Fruit fly (Drosophila melanogaster) whole organism, embryonic: ENCODE data around the gene Tmc.

Source experiments
- ATbp ChIP-seq: fragments of 200-800 bp; sonication (Bioruptor generic); optimal IDR thresholded peaks from 2 replicates; lab custom pipeline; 2017; ENCODE audit warnings: missing biosample characterization, mild to moderate bottlenecking, missing genetic modification characterization, missing genetic modification reagents
- CG10209 ChIP-seq: fragments of 200-800 bp; sonication (Bioruptor generic); optimal IDR thresholded peaks from 3 replicates; lab custom pipeline; 2017; ENCODE audit warnings: missing biosample characterization, mild to moderate bottlenecking, missing genetic modification characterization, missing genetic modification reagents
- CG10274 ChIP-seq: fragments of 200-800 bp; sonication (Bioruptor generic); optimal IDR thresholded peaks from 3 replicates; lab custom pipeline; 2017; ENCODE audit warnings: missing biosample characterization, mild to moderate bottlenecking, missing genetic modification characterization
- CG10366 ChIP-seq: fragments of 200-800 bp; sonication (Bioruptor generic); IDR thresholded peaks from 2 replicates; pipeline ENCODE4 v1.3.6; 2022; ENCODE audit warnings: missing biosample characterization, missing genetic modification characterization
- CG1832 ChIP-seq: fragments of 200-800 bp; sonication (Bioruptor generic); optimal IDR thresholded peaks from 2 replicates; lab custom pipeline; 2017; ENCODE audit warnings: missing biosample characterization, mild to moderate bottlenecking, missing genetic modification characterization, inconsistent platforms
- CG18619 ChIP-seq: fragments of 200-800 bp; sonication (Bioruptor generic); optimal IDR thresholded peaks from 3 replicates; lab custom pipeline; 2017; ENCODE audit warnings: missing biosample characterization, mild to moderate bottlenecking, missing genetic modification characterization
- CG31441 ChIP-seq: fragments of 200-800 bp; sonication (Bioruptor generic); IDR thresholded peaks from 2 replicates; pipeline ENCODE4 v1.3.6; 2022; ENCODE audit warnings: missing biosample characterization, missing genetic modification characterization
- CG4730 ChIP-seq: fragments of 200-800 bp; sonication (Bioruptor generic); IDR thresholded peaks from 2 replicates; pipeline ENCODE4 v1.3.6; 2022; ENCODE audit warnings: missing biosample characterization, missing genetic modification characterization
- CG5953 ChIP-seq: fragments of 200-800 bp; sonication (Bioruptor generic); IDR thresholded peaks from 2 replicates; pipeline ENCODE4 v1.3.6; 2022; ENCODE audit warnings: missing biosample characterization, missing genetic modification characterization
- CG6683 ChIP-seq: fragments of 200-800 bp; sonication (Bioruptor generic); optimal IDR thresholded peaks from 2 replicates; lab custom pipeline; 2017; ENCODE audit warnings: missing biosample characterization, mild to moderate bottlenecking, missing genetic modification characterization, missing genetic modification reagents
- CG6791 ChIP-seq: fragments of 200-800 bp; sonication (Bioruptor generic); IDR thresholded peaks from 3 replicates; pipeline ENCODE4 v1.3.6; 2022; ENCODE audit warnings: missing biosample characterization, missing genetic modification characterization; ENCODE audit not compliant: partially characterized antibody
- CG7963 ChIP-seq: fragments of 200-800 bp; sonication (Bioruptor generic); IDR thresholded peaks from 3 replicates; pipeline ENCODE4 v1.3.6; 2022; ENCODE audit warnings: missing biosample characterization, missing genetic modification characterization; ENCODE audit not compliant: partially characterized antibody
- CG9876 ChIP-seq: fragments of 200-800 bp; sonication (Bioruptor generic); optimal IDR thresholded peaks from 2 replicates; lab custom pipeline; 2016; ENCODE audit warnings: missing biosample characterization, missing genetic modification characterization
- Dfd ChIP-seq, 2 experiments: fragments of >200 bp; optimal IDR thresholded peaks; 2 replicates each; lab custom pipeline; 2017; ENCODE audit warnings: missing biosample characterization in 2 of 2, missing genetic modification characterization in 2 of 2
- ERR ChIP-seq: fragments of 200-800 bp; sonication (Bioruptor generic); optimal IDR thresholded peaks from 2 replicates; lab custom pipeline; 2016; ENCODE audit warnings: missing biosample characterization, missing genetic modification characterization
- Gsc ChIP-seq: fragments of 200-800 bp; sonication (Bioruptor generic); IDR thresholded peaks from 2 replicates; pipeline ENCODE4 v1.3.6; 2022; ENCODE audit warnings: missing biosample characterization, missing genetic modification characterization
- H15 ChIP-seq: fragments of 200-800 bp; sonication (Bioruptor generic); IDR thresholded peaks from 3 replicates; pipeline ENCODE4 v1.3.6; 2022; ENCODE audit warnings: missing biosample characterization, missing genetic modification characterization
- HLH54F ChIP-seq: fragments of 200-800 bp; sonication (Bioruptor generic); optimal IDR thresholded peaks from 3 replicates; lab custom pipeline; 2016; ENCODE audit warnings: missing biosample characterization, missing genetic modification characterization
- Hmx ChIP-seq: fragments of 200-800 bp; sonication (Bioruptor generic); optimal IDR thresholded peaks from 2 replicates; lab custom pipeline; 2016; ENCODE audit warnings: missing biosample characterization, missing genetic modification characterization
- NK7.1 ChIP-seq: fragments of 200-800 bp; sonication (Bioruptor generic); optimal IDR thresholded peaks from 3 replicates; lab custom pipeline; 2016; ENCODE audit warnings: missing biosample characterization, missing genetic modification characterization
- Nf-YB ChIP-seq: fragments of 200-800 bp; sonication (Bioruptor generic); optimal IDR thresholded peaks from 3 replicates; lab custom pipeline; 2019; ENCODE audit warnings: missing biosample characterization, mild to moderate bottlenecking, missing genetic modification characterization, moderate library complexity
- Nf-YC ChIP-seq: fragments of 200-800 bp; optimal IDR thresholded peaks from 3 replicates; lab custom pipeline; 2019; ENCODE audit warnings: missing biosample characterization, mild to moderate bottlenecking, missing genetic modification characterization, moderate library complexity
- Oli ChIP-seq: fragments of 200-800 bp; sonication (Bioruptor generic); optimal IDR thresholded peaks from 2 replicates; lab custom pipeline; 2018; ENCODE audit warnings: missing biosample characterization, mild to moderate bottlenecking, missing genetic modification characterization, moderate library complexity
- PHDP ChIP-seq: fragments of 200-800 bp; sonication (Bioruptor generic); optimal IDR thresholded peaks from 3 replicates; lab custom pipeline; 2018; ENCODE audit warnings: missing biosample characterization, mild to moderate bottlenecking, missing genetic modification characterization, moderate library complexity
- Sry-δ ChIP-seq: fragments of 200-800 bp; sonication (Bioruptor generic); optimal IDR thresholded peaks from 2 replicates; lab custom pipeline; 2016; ENCODE audit warnings: missing biosample characterization, missing genetic modification characterization
- Xbp1 ChIP-seq: fragments of 200-800 bp; sonication (Bioruptor generic); optimal IDR thresholded peaks from 3 replicates; lab custom pipeline; 2016; ENCODE audit warnings: missing biosample characterization, mild to moderate bottlenecking, missing genetic modification characterization
- ash1 ChIP-seq: fragments of 200-800 bp; sonication (Bioruptor generic); optimal IDR thresholded peaks from 2 replicates; lab custom pipeline; 2018; ENCODE audit warnings: missing biosample characterization, mild to moderate bottlenecking, missing genetic modification characterization
- bsh ChIP-seq, 2 experiments: fragments of 200-800 bp; sonication (Bioruptor generic); optimal IDR thresholded peaks; 2 replicates each; lab custom pipeline; 2017 to 2018; ENCODE audit warnings: mild to moderate bottlenecking in 2 of 2, missing biosample characterization in 2 of 2, missing genetic modification characterization in 2 of 2, moderate library complexity in 1 of 2
- chn ChIP-seq: fragments of 200-800 bp; sonication (Bioruptor generic); optimal IDR thresholded peaks from 2 replicates; lab custom pipeline; 2016; ENCODE audit warnings: missing biosample characterization, missing genetic modification characterization
- dmrt99B ChIP-seq: fragments of 200-800 bp; sonication (Bioruptor generic); optimal IDR thresholded peaks from 2 replicates; lab custom pipeline; 2018; ENCODE audit warnings: missing biosample characterization, mild to moderate bottlenecking, missing genetic modification characterization, moderate library complexity
- esg ChIP-seq: fragments of 200-800 bp; sonication (Bioruptor generic); conservative IDR thresholded peaks from 2 replicates; pipeline ENCODE4 v1.3.6; 2022; ENCODE audit warnings: missing biosample characterization, missing genetic modification characterization
- ewg ChIP-seq: fragments of 200-800 bp; sonication (Bioruptor generic); optimal IDR thresholded peaks from 3 replicates; lab custom pipeline; 2017; ENCODE audit warnings: mild to moderate bottlenecking, missing biosample characterization, missing genetic modification reagents, missing genetic modification characterization
- gcm2 ChIP-seq: fragments of 200-800 bp; sonication (Bioruptor generic); optimal IDR thresholded peaks from 2 replicates; lab custom pipeline; 2016; ENCODE audit warnings: missing biosample characterization, missing genetic modification characterization
- grn ChIP-seq: fragments of 200-800 bp; sonication (Bioruptor generic); optimal IDR thresholded peaks from 3 replicates; lab custom pipeline; 2017; ENCODE audit warnings: missing biosample characterization, missing genetic modification characterization
- jing ChIP-seq: fragments of 200-800 bp; sonication (Bioruptor generic); optimal IDR thresholded peaks from 2 replicates; lab custom pipeline; 2018; ENCODE audit warnings: missing biosample characterization, mild to moderate bottlenecking, missing genetic modification characterization
- jumu ChIP-seq: fragments of 200-800 bp; sonication (Bioruptor generic); optimal IDR thresholded peaks from 3 replicates; lab custom pipeline; 2016; ENCODE audit warnings: missing biosample characterization, missing genetic modification characterization
- lab ChIP-seq: fragments of 200-800 bp; sonication (Bioruptor generic); optimal IDR thresholded peaks from 3 replicates; lab custom pipeline; 2017; ENCODE audit warnings: missing biosample characterization, missing genetic modification characterization, mild to moderate bottlenecking, moderate library complexity, missing genetic modification reagents
- mam ChIP-seq: fragments of 200-800 bp; sonication (Bioruptor generic); optimal IDR thresholded peaks from 3 replicates; lab custom pipeline; 2016; ENCODE audit warnings: missing biosample characterization, missing genetic modification characterization
- nau ChIP-seq: fragments of 200-800 bp; sonication (Bioruptor generic); optimal IDR thresholded peaks from 3 replicates; lab custom pipeline; 2017; ENCODE audit warnings: missing biosample characterization, mild to moderate bottlenecking, missing genetic modification characterization, missing genetic modification reagents
- nom ChIP-seq: fragments of 200-800 bp; sonication (Bioruptor generic); optimal IDR thresholded peaks from 2 replicates; lab custom pipeline; 2017; ENCODE audit warnings: missing biosample characterization, missing genetic modification characterization, mild to moderate bottlenecking, moderate library complexity, missing genetic modification reagents
- phol ChIP-seq: fragments of 200-800 bp; sonication (Bioruptor generic); optimal IDR thresholded peaks from 3 replicates; lab custom pipeline; 2018; ENCODE audit warnings: missing biosample characterization, mild to moderate bottlenecking, missing genetic modification characterization, moderate library complexity
- pzg ChIP-seq: fragments of 200-800 bp; sonication (Bioruptor generic); optimal IDR thresholded peaks from 3 replicates; lab custom pipeline; 2018; ENCODE audit warnings: missing biosample characterization, mild to moderate bottlenecking, missing genetic modification characterization, moderate library complexity
- sug ChIP-seq: fragments of 200-800 bp; optimal IDR thresholded peaks from 2 replicates; lab custom pipeline; 2019; ENCODE audit warnings: missing biosample characterization, mild to moderate bottlenecking, missing genetic modification characterization, moderate library complexity
- tna ChIP-seq: fragments of 200-800 bp; sonication (Bioruptor generic); IDR thresholded peaks from 2 replicates; pipeline ENCODE4 v1.3.6; 2022; ENCODE audit warnings: missing biosample characterization, missing genetic modification characterization; ENCODE audit not compliant: partially characterized antibody
- toy ChIP-seq: fragments of 200-800 bp; sonication (Bioruptor generic); IDR thresholded peaks from 2 replicates; pipeline ENCODE4 v1.3.6; 2022; ENCODE audit warnings: missing biosample characterization, missing genetic modification characterization
- unpg ChIP-seq: fragments of 200-800 bp; sonication (Bioruptor generic); optimal IDR thresholded peaks from 3 replicates; lab custom pipeline; 2018; ENCODE audit warnings: missing biosample characterization, mild to moderate bottlenecking, missing genetic modification characterization, moderate library complexity
- wor ChIP-seq: fragments of 200-800 bp; sonication (Bioruptor generic); IDR thresholded peaks from 2 replicates; pipeline ENCODE4 v1.3.6; 2022; ENCODE audit warnings: missing biosample characterization, missing genetic modification characterization
- zf30C ChIP-seq: fragments of 200-800 bp; sonication (Bioruptor generic); optimal IDR thresholded peaks from 3 replicates; lab custom pipeline; 2018; ENCODE audit warnings: missing biosample characterization, mild to moderate bottlenecking, missing genetic modification characterization
- zfh1 ChIP-seq: fragments of 200-800 bp; sonication (Bioruptor generic); IDR thresholded peaks from 3 replicates; pipeline ENCODE4 v1.3.6; 2022; ENCODE audit warnings: missing biosample characterization, missing genetic modification characterization

Gene Tmc

dm6 chr3L:9614589-9615442 is 17.3 kb downstream of the Tmc start, which contains the start of gene LanB2 (continued):
- TF ChIP-seq ATbp (no peak), nau (GFP tag; lab: Kevin White, UChicago) (no peak), CG4730 (GFP tag; lab: Robert Waterston, UW) (no peak), esg (GFP tag; lab: Robert Waterston, UW) (no peak), bsh (GFP tag; optimal IDR thresholded peaks at IDR 0.05; lab: Kevin White, UChicago) (no peak), CG10274 (GFP tag; lab: Kevin White, UChicago) (no peak), jumu (GFP tag; lab: Kevin White, UChicago) (no peak), Xbp1 (GFP tag; lab: Kevin White, UChicago) (no peak), lab (GFP tag; lab: Kevin White, UChicago) (peak; percentile 49), ERR (GFP tag; lab: Kevin White, UChicago) (no peak), CG10209 (GFP tag; lab: Kevin White, UChicago) (no peak), jing (GFP tag; lab: Kevin White, UChicago) (no peak), Hmx (GFP tag; lab: Kevin White, UChicago) (no peak), chn (GFP tag; lab: Kevin White, UChicago) (no peak), CG5953 (GFP tag; lab: Robert Waterston, UW) (no peak), toy (GFP tag; lab: Robert Waterston, UW) (no peak), HLH54F (GFP tag; lab: Kevin White, UChicago) (no peak), Oli (no peak), CG1832 (GFP tag; lab: Kevin White, UChicago) (no peak), CG31441 (no peak), NK7.1 (no peak), mam (GFP tag; lab: Kevin White, UChicago) (no peak), CG7963 (GFP tag; lab: Robert Waterston, UW) (no peak), grn (GFP tag; lab: Kevin White, UChicago) (no peak), sug (tag; lab: Kevin White, UChicago) (peak; percentile 32), CG10366 (GFP tag; lab: Robert Waterston, UW) (no peak), ewg (no peak), zf30C (no peak), PHDP (tag; lab: Kevin White, UChicago) (peak; percentile 24), tna (GFP tag; lab: Robert Waterston, UW) (no peak; the same call in 1 of the 2 replicates), pzg (GFP tag; lab: Kevin White, UChicago) (no peak), Dfd (GFP tag; optimal IDR thresholded peaks at IDR 0.05; lab: Kevin White, UChicago) (no peak), dmrt99B (tag; lab: Kevin White, UChicago) (no peak), gcm2 (GFP tag; lab: Kevin White, UChicago) (no peak), Sry-δ (GFP tag; lab: Kevin White, UChicago) (no peak), ash1 (GFP tag; lab: Kevin White, UChicago) (no peak), phol (tag; lab: Kevin White, UChicago) (no peak), unpg (GFP tag; lab: Kevin White, UChicago) (no peak), wor (no peak), Nf-YB (GFP tag; lab: Kevin White, UChicago) (peak; percentile 0), zfh1 (GFP tag; lab: Robert Waterston, UW) (0 out of 3 replicates have a peak, but pooled peaks have one; percentile 52), CG6791 (GFP tag; lab: Robert Waterston, UW) (no peak), CG9876 (GFP tag; lab: Kevin White, UChicago) (no peak), nom (GFP tag; lab: Kevin White, UChicago) (peak; percentile 79), Gsc (GFP tag; lab: Robert Waterston, UW) (no peak), CG6683 (GFP tag; lab: Kevin White, UChicago) (no peak), Nf-YC (tag; lab: Kevin White, UChicago) (no peak), H15 (GFP tag; lab: Robert Waterston, UW) (no peak), CG18619 (GFP tag; lab: Kevin White, UChicago) (no peak)
